Worm (Caenorhabditis elegans) whole organism, L4 larva: ENCODE data around the gene efhc-1.

ENCODE experiments used
- nhr-28 ChIP-seq: fragments of 150-350 bp; optimal IDR thresholded peaks from 2 replicates; lab custom pipeline; 2014; ENCODE audit warnings: missing biosample characterization, missing genetic modification characterization
- nhr-42 ChIP-seq: fragments of 200-800 bp; sonication (Bioruptor generic); IDR thresholded peaks from 2 replicates; pipeline ENCODE4 v1.3.6; 2022; ENCODE audit warnings: missing genetic modification characterization, missing compliant biosample characterization
- snpc-4 ChIP-seq: fragments of 150-350 bp; optimal IDR thresholded peaks from 2 replicates; lab custom pipeline; 2014; ENCODE audit warnings: missing biosample characterization, missing genetic modification characterization

ce11 chrX:10336592-10336991, 21.6 kb upstream of the efhc-1 start:
- TF ChIP-seq nhr-28 (no peak), snpc-4 (no peak), nhr-42 (GFP tag; lab: Robert Waterston, UW) (no peak)
